Worm (Caenorhabditis elegans) whole organism, L4 larva: ENCODE data around the gene unc-44.
A peak's percentile ranks its signal among the peaks of the same experiment; 100 is the strongest.

Source experiments
- D1046.2 ChIP-seq: fragments of 200-800 bp; sonication (Bioruptor generic); IDR thresholded peaks from 2 replicates; pipeline ENCODE4 v1.3.6; 2022; ENCODE audit warnings: missing genetic modification characterization, missing compliant biosample characterization
- F26F4.8 ChIP-seq: fragments of 200-800 bp; sonication (Bioruptor generic); conservative IDR thresholded peaks from 2 replicates; pipeline ENCODE4 v1.3.6; 2022; ENCODE audit warnings: missing genetic modification characterization, missing compliant biosample characterization
- F44E2.7 ChIP-seq: fragments of 200-800 bp; sonication (Bioruptor generic); IDR thresholded peaks from 2 replicates; pipeline ENCODE4 v2.1.2; 2022; ENCODE audit warnings: missing genetic modification characterization, missing compliant biosample characterization
- F49E8.2 ChIP-seq: sonication (generic microtip); optimal IDR thresholded peaks from 2 replicates; lab custom pipeline; 2016; ENCODE audit warnings: missing compliant biosample characterization, mild to moderate bottlenecking, missing genetic modification characterization, borderline replicate concordance
- R02D3.7 ChIP-seq: fragments of 150-350 bp; sonication (generic microtip); optimal IDR thresholded peaks from 3 replicates; lab custom pipeline; 2014; ENCODE audit warnings: missing biosample characterization, missing genetic modification characterization
- T20F7.1 ChIP-seq: fragments of 200-800 bp; sonication (Bioruptor generic); optimal IDR thresholded peaks from 2 replicates; lab custom pipeline; 2018; ENCODE audit warnings: mild to moderate bottlenecking, missing genetic modification characterization, missing compliant biosample characterization
- T26A8.4 ChIP-seq: fragments of 200-800 bp; sonication (Bioruptor generic); IDR thresholded peaks from 2 replicates; pipeline ENCODE4 v1.3.6; 2022; ENCODE audit warnings: missing genetic modification characterization, missing compliant biosample characterization
- Y105C5A.15 ChIP-seq: fragments of 200-800 bp; sonication (Bioruptor generic); IDR thresholded peaks from 2 replicates; pipeline ENCODE4 v1.3.6; 2022; ENCODE audit warnings: missing genetic modification characterization, missing compliant biosample characterization
- Y48G9A.11 ChIP-seq: fragments of 200-800 bp; sonication (Bioruptor generic); IDR thresholded peaks from 2 replicates; pipeline ENCODE4 v1.3.6; 2022; ENCODE audit warnings: missing genetic modification reagents, missing genetic modification characterization, missing compliant biosample characterization
- arid-1 ChIP-seq: fragments of 200-800 bp; sonication (Bioruptor generic); conservative IDR thresholded peaks from 2 replicates; pipeline ENCODE4 v1.3.6; 2022; ENCODE audit warnings: missing genetic modification reagents, missing genetic modification characterization, missing compliant biosample characterization
- ceh-20 ChIP-seq: fragments of 200-800 bp; sonication (Bioruptor generic); IDR thresholded peaks from 2 replicates; pipeline ENCODE4 v1.3.6; 2022; ENCODE audit warnings: missing genetic modification reagents, missing genetic modification characterization, missing compliant biosample characterization
- ceh-62 ChIP-seq: sonication (generic microtip); optimal IDR thresholded peaks from 2 replicates; lab custom pipeline; 2017; ENCODE audit warnings: missing biosample characterization, missing genetic modification characterization
- ctbp-1 ChIP-seq: fragments of 200-800 bp; sonication (Bioruptor generic); IDR thresholded peaks from 2 replicates; pipeline ENCODE4 v1.3.6; 2022; ENCODE audit warnings: missing genetic modification reagents, missing genetic modification characterization, missing compliant biosample characterization
- daf-19 ChIP-seq: fragments of 200-800 bp; sonication (Bioruptor generic); conservative IDR thresholded peaks from 2 replicates; pipeline ENCODE4 v1.3.6; 2022; ENCODE audit warnings: missing genetic modification characterization, missing compliant biosample characterization
- dve-1 ChIP-seq: sonication (generic microtip); optimal IDR thresholded peaks from 2 replicates; lab custom pipeline; 2017; ENCODE audit warnings: antibody characterized with exemption, mild to moderate bottlenecking, missing genetic modification characterization, missing compliant biosample characterization; ENCODE audit not compliant: insufficient read depth
- egl-43 ChIP-seq: fragments of 200-800 bp; sonication (Bioruptor generic); IDR thresholded peaks from 2 replicates; pipeline ENCODE4 v1.3.6; 2022; ENCODE audit warnings: missing genetic modification reagents, missing genetic modification characterization, missing compliant biosample characterization
- fkh-10 ChIP-seq: fragments of 150-350 bp; optimal IDR thresholded peaks from 2 replicates; lab custom pipeline; 2014; ENCODE audit warnings: missing biosample characterization, missing genetic modification reagents, missing genetic modification characterization
- hif-1 ChIP-seq, 2 experiments: sonication (generic microtip); optimal IDR thresholded peaks; 2 replicates each; lab custom pipeline; 2016 to 2017; ENCODE audit warnings: missing compliant biosample characterization in 2 of 2, missing genetic modification characterization in 2 of 2, missing genetic modification reagents in 2 of 2, missing genotype in 2 of 2, mild to moderate bottlenecking in 1 of 2
- hlh-11 ChIP-seq: fragments of 200-800 bp; sonication (Bioruptor generic); optimal IDR thresholded peaks from 2 replicates; lab custom pipeline; 2018; ENCODE audit warnings: mild to moderate bottlenecking, missing genetic modification characterization, missing compliant biosample characterization
- hlh-30 ChIP-seq: sonication (generic microtip); optimal IDR thresholded peaks from 2 replicates; lab custom pipeline; 2017; ENCODE audit warnings: antibody characterized with exemption, mild to moderate bottlenecking, missing genetic modification characterization, missing compliant biosample characterization; ENCODE audit not compliant: insufficient read depth
- hmg-1.1 ChIP-seq: fragments of 200-800 bp; sonication (Bioruptor generic); IDR thresholded peaks from 2 replicates; pipeline ENCODE4 v1.3.6; 2022; ENCODE audit warnings: missing genetic modification reagents, missing genetic modification characterization, missing compliant biosample characterization
- jun-1 ChIP-seq: fragments of 150-350 bp; optimal IDR thresholded peaks from 2 replicates; lab custom pipeline; 2014; ENCODE audit warnings: missing biosample characterization, missing genetic modification reagents, missing genetic modification characterization
- lin-13 ChIP-seq: fragments of 150-350 bp; optimal IDR thresholded peaks from 2 replicates; lab custom pipeline; 2014; ENCODE audit warnings: missing biosample characterization, missing genetic modification reagents, missing genetic modification characterization
- lin-39 ChIP-seq: fragments of 150-350 bp; optimal IDR thresholded peaks from 2 replicates; lab custom pipeline; 2014; ENCODE audit warnings: missing biosample characterization, missing genetic modification reagents, missing genetic modification characterization
- lsy-2 ChIP-seq, 2 experiments: fragments of 150-350 bp in 1 of 2; sonication (generic microtip) in 1 of 2; optimal IDR thresholded peaks; 2 replicates each; lab custom pipeline; 2014 to 2017; ENCODE audit warnings: missing biosample characterization in 2 of 2, missing genetic modification characterization in 2 of 2
- mdl-1 ChIP-seq, 2 experiments: fragments of 150-350 bp in 1 of 2; sonication (generic microtip) in 1 of 2; optimal IDR thresholded peaks; 2 replicates each; lab custom pipeline; 2014 to 2017; ENCODE audit warnings: missing biosample characterization in 2 of 2, missing genetic modification characterization in 2 of 2
- mep-1 ChIP-seq: fragments of 150-350 bp; sonication (generic microtip); optimal IDR thresholded peaks from 3 replicates; lab custom pipeline; 2014; ENCODE audit warnings: missing biosample characterization, missing genetic modification characterization
- mes-2 ChIP-seq: sonication (generic microtip); optimal IDR thresholded peaks from 2 replicates; lab custom pipeline; 2016; ENCODE audit warnings: missing genotype, mild to moderate bottlenecking, missing genetic modification characterization, missing compliant biosample characterization; ENCODE audit not compliant: poor library complexity, severe bottlenecking
- nhr-102 ChIP-seq: sonication (generic microtip); optimal IDR thresholded peaks from 2 replicates; lab custom pipeline; 2016; ENCODE audit warnings: mild to moderate bottlenecking, missing genetic modification characterization, moderate library complexity, missing compliant biosample characterization
- nhr-11 ChIP-seq: fragments of 150-350 bp; optimal IDR thresholded peaks from 2 replicates; lab custom pipeline; 2014; ENCODE audit warnings: missing biosample characterization, missing genetic modification characterization
- nhr-237 ChIP-seq: sonication (generic microtip); optimal IDR thresholded peaks from 2 replicates; lab custom pipeline; 2017; ENCODE audit warnings: missing biosample characterization, missing genetic modification characterization
- nhr-28 ChIP-seq: fragments of 150-350 bp; optimal IDR thresholded peaks from 2 replicates; lab custom pipeline; 2014; ENCODE audit warnings: missing biosample characterization, missing genetic modification characterization
- nhr-42 ChIP-seq: fragments of 200-800 bp; sonication (Bioruptor generic); IDR thresholded peaks from 2 replicates; pipeline ENCODE4 v1.3.6; 2022; ENCODE audit warnings: missing genetic modification characterization, missing compliant biosample characterization
- nhr-6 ChIP-seq: fragments of 150-350 bp; optimal IDR thresholded peaks from 2 replicates; lab custom pipeline; 2014; ENCODE audit warnings: missing biosample characterization, missing genetic modification characterization
- nhr-77 ChIP-seq: fragments of 150-350 bp; optimal IDR thresholded peaks from 2 replicates; lab custom pipeline; 2014; ENCODE audit warnings: missing biosample characterization, missing genetic modification characterization
- rbr-2 ChIP-seq: sonication (generic microtip); optimal IDR thresholded peaks from 2 replicates; lab custom pipeline; 2016; ENCODE audit warnings: missing genotype, missing genetic modification characterization, missing compliant biosample characterization
- sdz-12 ChIP-seq: fragments of 200-800 bp; sonication (Bioruptor generic); optimal IDR thresholded peaks from 2 replicates; lab custom pipeline; 2018; ENCODE audit warnings: mild to moderate bottlenecking, missing genetic modification characterization, missing compliant biosample characterization
- snpc-1.2 ChIP-seq: fragments of 200-800 bp; sonication (Bioruptor generic); IDR thresholded peaks from 2 replicates; pipeline ENCODE4 v1.3.6; 2022; ENCODE audit warnings: missing genetic modification reagents, missing genetic modification characterization, missing compliant biosample characterization
- spr-3 ChIP-seq: fragments of 200-800 bp; sonication (Bioruptor generic); optimal IDR thresholded peaks from 2 replicates; lab custom pipeline; 2018; ENCODE audit warnings: mild to moderate bottlenecking, missing genetic modification characterization, missing compliant biosample characterization
- unc-130 ChIP-seq: sonication (generic microtip); optimal IDR thresholded peaks from 2 replicates; lab custom pipeline; 2016; ENCODE audit warnings: missing genetic modification reagents, missing genetic modification characterization, missing compliant biosample characterization
- unc-62 ChIP-seq, 3 experiments: fragments of 150-350 bp in 1 of 3; sonication (generic microtip); optimal IDR thresholded peaks in 2 of 3; peaks in 1 of 3; 1 replicate in 1 of 3; 2 replicates in 2 of 3; lab custom pipeline; 2014 to 2017; ENCODE audit warnings: missing biosample characterization in 3 of 3, missing genetic modification characterization in 3 of 3, missing genetic modification reagents in 3 of 3, missing genotype in 1 of 3
- ztf-7 ChIP-seq: fragments of 150-350 bp; optimal IDR thresholded peaks from 2 replicates; lab custom pipeline; 2014; ENCODE audit warnings: missing biosample characterization, missing genetic modification characterization

unc-44 gene

ce11 chrIV:5947555-5948151 is 27.7 kb upstream of the unc-44 start, which contains the start of gene rps-25 (continued):
- TF ChIP-seq snpc-1.2 (GFP tag; lab: Robert Waterston, UW) (peak; percentile 91), mes-2 (peak; percentile 76), F49E8.2 (tag; lab: Kevin White, UChicago) (peak; percentile 1), lin-39 (tag; lab: Kevin White, UChicago) (no peak), F26F4.8 (GFP tag; lab: Robert Waterston, UW) (no peak), nhr-28 (tag; lab: Kevin White, UChicago) (peak; percentile 44), nhr-77 (tag; lab: Kevin White, UChicago) (peak; percentile 58), F44E2.7 (GFP tag; lab: Robert Waterston, UW) (no peak), arid-1 (0 out of 2 replicates have a peak, but pooled peaks have one; percentile 16), hif-1 (tag; optimal IDR thresholded peaks at IDR 0.05; lab: Kevin White, UChicago) (peak in 1 of 2 experiments; percentile 25), T20F7.1 (GFP tag; lab: Kevin White, UChicago) (no peak), jun-1 (tag; lab: Kevin White, UChicago) (no peak), sdz-12 (GFP tag; lab: Kevin White, UChicago) (no peak), dve-1 (tag; lab: Kevin White, UChicago) (peak; percentile 57), mep-1 (tag; lab: Kevin White, UChicago) (peak; percentile 67), ceh-20 (GFP tag; lab: Robert Waterston, UW) (no peak), ztf-7 (tag; lab: Kevin White, UChicago) (no peak), nhr-42 (GFP tag; lab: Robert Waterston, UW) (no peak), spr-3 (GFP tag; lab: Kevin White, UChicago) (no peak), hlh-30 (tag; lab: Kevin White, UChicago) (peak; percentile 52), unc-130 (peak; percentile 35), daf-19 (GFP tag; lab: Robert Waterston, UW) (no peak), nhr-6 (tag; lab: Kevin White, UChicago) (peak; percentile 74), nhr-237 (no peak)
- TF ChIP-seq, all 104 proteins: peak for 20

ce11 chrIV:5948712-5949111 is 26.6 kb upstream of the unc-44 start:
- TF ChIP-seq unc-62 (GFP tag; optimal IDR thresholded peaks at IDR 0.05 in 1 of 2; lab: Kevin White, UChicago), result peak in 1 of 2 experiments; percentile 82
- no peak for TF ChIP-seq unc-62 (tag; optimal IDR thresholded peaks at IDR 0.05; lab: Kevin White, UChicago)
- no peak for TF ChIP-seq ctbp-1 (GFP tag; lab: Robert Waterston, UW)
- TF ChIP-seq Y105C5A.15 (GFP tag; lab: Robert Waterston, UW), result no peak
- TF ChIP-seq lin-13 (GFP tag; lab: Kevin White, UChicago), result no peak
- TF ChIP-seq nhr-42 (GFP tag; lab: Robert Waterston, UW), result no peak
- no peak for TF ChIP-seq nhr-102
- TF ChIP-seq nhr-28 (tag; lab: Kevin White, UChicago), result peak; percentile 5
- TF ChIP-seq T26A8.4 (GFP tag; lab: Robert Waterston, UW), result no peak
- no peak for TF ChIP-seq D1046.2 (GFP tag; lab: Robert Waterston, UW)
- no peak for TF ChIP-seq nhr-77 (tag; lab: Kevin White, UChicago)

- TF ChIP-seq dve-1 (tag; lab: Kevin White, UChicago), result no peak
- peak; percentile 53 for TF ChIP-seq F49E8.2 (tag; lab: Kevin White, UChicago)
- TF ChIP-seq snpc-1.2 (GFP tag; lab: Robert Waterston, UW), result peak; percentile 35; the same call in 1 of the 2 replicates
- TF ChIP-seq nhr-11 (tag; lab: Kevin White, UChicago), result no peak
- TF ChIP-seq Y105C5A.15 (GFP tag; lab: Robert Waterston, UW), result no peak
- TF ChIP-seq, all 104 proteins: peak for 2
Observed at ce11 chrIV:5949964-5950363, 25.4 kb upstream of the unc-44 start.

- TF ChIP-seq hlh-30 (tag; lab: Kevin White, UChicago) (peak; percentile 27), hmg-1.1 (GFP tag; lab: Robert Waterston, UW) (peak; percentile 54; the same call in 1 of the 2 replicates), Y48G9A.11 (GFP tag; lab: Robert Waterston, UW) (no peak), unc-62 (GFP tag; optimal IDR thresholded peaks at IDR 0.05 in 1 of 2; lab: Kevin White, UChicago) (peak in 1 of 2 experiments; percentile 68), unc-62 (tag; optimal IDR thresholded peaks at IDR 0.05; lab: Kevin White, UChicago) (no peak), fkh-10 (GFP tag; lab: Kevin White, UChicago) (peak; percentile 39), mep-1 (tag; lab: Kevin White, UChicago) (peak; percentile 56), R02D3.7 (tag; lab: Kevin White, UChicago) (no peak), egl-43 (GFP tag; lab: Robert Waterston, UW) (no peak), Y105C5A.15 (GFP tag; lab: Robert Waterston, UW) (no peak), lsy-2 (tag; optimal IDR thresholded peaks at IDR 0.05; lab: Kevin White, UChicago) (peak; percentile 15 to 69), hlh-11 (tag; lab: Kevin White, UChicago) (no peak), lin-13 (GFP tag; lab: Kevin White, UChicago) (no peak), rbr-2 (peak; percentile 47), ctbp-1 (GFP tag; lab: Robert Waterston, UW) (0 out of 2 replicates have a peak, but pooled peaks have one; percentile 46), mdl-1 (tag; optimal IDR thresholded peaks at IDR 0.05; lab: Kevin White, UChicago) (peak in 1 of 2 experiments; percentile 7), ceh-62 (tag; lab: Kevin White, UChicago) (no peak)
Observed at ce11 chrIV:5952966-5953365, 22.4 kb upstream of the unc-44 start.
